Worm (Caenorhabditis elegans): ENCODE measurements around the gene C14C10.5.

The C14C10.5 gene

DNA sequence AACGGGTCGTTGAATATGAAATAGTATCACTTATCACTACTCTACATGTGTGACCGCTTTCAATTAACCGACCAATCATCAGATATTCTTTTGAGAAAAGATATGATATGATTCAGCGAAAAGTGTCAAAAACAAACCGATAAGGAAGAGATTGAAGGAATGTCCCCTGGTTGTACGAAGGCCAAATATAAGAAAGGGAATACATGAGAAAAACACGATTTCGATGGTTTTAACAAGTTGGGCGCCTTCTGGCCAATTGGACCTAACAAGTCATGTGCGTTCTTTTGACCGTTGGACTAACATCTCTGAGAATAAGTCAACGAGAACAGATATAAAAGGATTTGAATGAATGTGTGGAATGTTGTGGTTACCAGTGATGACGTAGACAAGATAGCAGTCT is 44.1 kb upstream of the C14C10.5 start:
- TF ChIP-seq mdl-1 (tag; optimal IDR thresholded peaks at IDR 0.05) (no peak), nhr-23 (tag; optimal IDR thresholded peaks at IDR 0.05) (peak; percentile 74), snpc-4 (tag; optimal IDR thresholded peaks at IDR 0.05) (no peak), nhr-43 (tag; optimal IDR thresholded peaks at IDR 0.05; ENCODE audit: poor library complexity, severe bottlenecking) (peak; percentile 42), ztf-4 (tag; optimal IDR thresholded peaks at IDR 0.05) (no peak), tbx-2 (tag; optimal IDR thresholded peaks at IDR 0.05) (no peak), nhr-25 (tag; optimal IDR thresholded peaks at IDR 0.05) (peak; percentile 57)

DNA sequence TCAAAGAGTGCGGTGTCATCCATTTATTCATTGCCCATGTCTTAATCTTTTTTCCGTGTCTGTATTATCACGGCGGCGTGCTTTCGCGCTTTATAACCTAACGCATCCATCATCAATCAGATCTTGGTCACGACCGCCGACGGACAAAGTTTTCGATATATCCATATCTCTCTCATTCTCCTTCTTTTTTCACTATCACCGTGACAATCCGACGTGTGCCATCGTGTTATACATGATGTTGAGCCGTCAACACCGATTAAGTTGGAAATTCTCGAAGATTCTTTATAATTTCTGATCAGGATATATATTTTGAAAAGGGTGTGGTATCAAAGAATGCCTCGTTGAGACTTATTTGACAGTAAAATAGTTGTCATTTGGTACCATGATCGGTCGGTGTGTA is 43.1 kb upstream of the C14C10.5 start:
- TF ChIP-seq snpc-4 (tag; optimal IDR thresholded peaks at IDR 0.05) (no peak), nhr-23 (tag; optimal IDR thresholded peaks at IDR 0.05) (peak; percentile 18), nhr-25 (tag; optimal IDR thresholded peaks at IDR 0.05) (peak; percentile 30), nhr-12 (tag; optimal IDR thresholded peaks at IDR 0.05) (no peak), ama-1 (optimal IDR thresholded peaks at IDR 0.05) (peak; percentile 67), nhr-43 (tag; optimal IDR thresholded peaks at IDR 0.05; ENCODE audit: poor library complexity, severe bottlenecking) (peak; percentile 25), elt-3 (tag; optimal IDR thresholded peaks at IDR 0.05) (peak in 1 of 3 experiments; percentile 70)

DNA sequence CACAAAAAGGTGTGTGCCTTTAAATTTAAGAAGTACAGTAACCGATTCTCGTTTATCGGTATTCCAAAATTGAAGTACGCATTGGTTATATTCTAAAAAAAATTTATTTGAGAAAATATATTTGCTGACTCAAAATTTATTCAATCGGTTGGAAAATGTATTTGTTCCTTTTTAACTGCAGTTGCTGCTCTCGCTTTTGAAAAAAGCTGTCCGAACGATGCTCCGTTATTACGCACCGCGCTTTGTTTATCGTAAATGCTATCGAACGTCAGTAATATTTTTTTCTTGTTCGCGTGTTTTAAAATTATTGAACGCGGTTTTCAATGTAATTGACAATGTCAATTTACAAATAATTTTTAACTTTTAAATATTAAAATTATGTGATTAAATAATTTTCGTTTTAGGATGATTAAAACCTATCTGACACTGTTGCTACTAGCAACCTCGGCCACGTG is 39.6 kb upstream of the C14C10.5 start, which contains the start of gene sel-1:
Gene sel-1, plus strand, starts transcription at position 405 of the 455 bp plus-strand sequence.
- no peak for TF ChIP-seq unc-39 (tag; optimal IDR thresholded peaks at IDR 0.05)
- TF ChIP-seq snpc-4 (tag; optimal IDR thresholded peaks at IDR 0.05) = no peak
- no peak for TF ChIP-seq nhr-28 (tag; optimal IDR thresholded peaks at IDR 0.05)
- peak; percentile 4 for TF ChIP-seq lin-15B (tag; optimal IDR thresholded peaks at IDR 0.05)
- peak; percentile 1 for TF ChIP-seq hmg-11 (tag; optimal IDR thresholded peaks at IDR 0.05)
- no peak for TF ChIP-seq lsy-12 (tag; optimal IDR thresholded peaks at IDR 0.05)
- TF ChIP-seq R02D3.7 (tag; optimal IDR thresholded peaks at IDR 0.05) = peak; percentile 59
- TF ChIP-seq pha-4 (tag; optimal IDR thresholded peaks at IDR 0.05) = no peak

DNA sequence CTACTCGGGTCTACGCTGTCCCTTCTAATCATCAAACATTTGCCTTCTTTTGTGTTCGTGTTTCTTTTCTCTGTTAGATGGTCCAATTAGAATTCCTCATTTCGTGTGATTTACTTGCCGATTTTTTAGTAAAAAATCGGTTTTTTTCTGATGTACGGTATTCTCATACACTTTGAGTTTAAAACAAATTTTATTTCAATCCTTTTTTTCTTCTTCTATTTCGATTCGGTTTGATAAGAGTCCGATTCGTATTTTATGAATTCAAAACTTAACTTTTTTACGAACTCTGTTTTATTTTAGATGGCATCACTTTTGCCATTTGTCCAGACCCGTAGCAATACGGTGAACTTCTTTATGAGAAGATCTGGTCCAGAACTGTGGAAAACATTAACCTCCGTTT is 36.8 kb upstream of the C14C10.5 start, which contains the start of gene mrps-5:
Gene mrps-5, plus strand, starts transcription at position 301 of the 400 bp plus-strand sequence.
- TF ChIP-seq nhr-67 (tag; optimal IDR thresholded peaks at IDR 0.05) (no peak), elt-1 (tag; optimal IDR thresholded peaks at IDR 0.05) (no peak), lsy-12 (tag; optimal IDR thresholded peaks at IDR 0.05) (no peak), nhr-12 (tag; optimal IDR thresholded peaks at IDR 0.05) (no peak), nhr-28 (tag; optimal IDR thresholded peaks at IDR 0.05) (no peak), nhr-11 (tag; optimal IDR thresholded peaks at IDR 0.05) (no peak), eor-1 (tag; optimal IDR thresholded peaks at IDR 0.05) (no peak), nhr-43 (tag; optimal IDR thresholded peaks at IDR 0.05; ENCODE audit: poor library complexity, severe bottlenecking) (no peak), jun-1 (tag; optimal IDR thresholded peaks at IDR 0.05) (no peak), ama-1 (optimal IDR thresholded peaks at IDR 0.05) (no peak), nhr-23 (tag; optimal IDR thresholded peaks at IDR 0.05) (no peak), ceh-82 (tag; optimal IDR thresholded peaks at IDR 0.05) (no peak), nfya-1 (tag; optimal IDR thresholded peaks at IDR 0.05; ENCODE audit: insufficient read depth) (no peak), mml-1 (tag; optimal IDR thresholded peaks at IDR 0.05) (no peak), ceh-28 (tag; optimal IDR thresholded peaks at IDR 0.05) (no peak), daf-12 (tag; optimal IDR thresholded peaks at IDR 0.05) (no peak), hmg-11 (tag; optimal IDR thresholded peaks at IDR 0.05) (no peak), unc-39 (tag; optimal IDR thresholded peaks at IDR 0.05) (no peak), zag-1 (tag; optimal IDR thresholded peaks at IDR 0.05) (no peak), nhr-77 (tag; optimal IDR thresholded peaks at IDR 0.05) (no peak)

DNA sequence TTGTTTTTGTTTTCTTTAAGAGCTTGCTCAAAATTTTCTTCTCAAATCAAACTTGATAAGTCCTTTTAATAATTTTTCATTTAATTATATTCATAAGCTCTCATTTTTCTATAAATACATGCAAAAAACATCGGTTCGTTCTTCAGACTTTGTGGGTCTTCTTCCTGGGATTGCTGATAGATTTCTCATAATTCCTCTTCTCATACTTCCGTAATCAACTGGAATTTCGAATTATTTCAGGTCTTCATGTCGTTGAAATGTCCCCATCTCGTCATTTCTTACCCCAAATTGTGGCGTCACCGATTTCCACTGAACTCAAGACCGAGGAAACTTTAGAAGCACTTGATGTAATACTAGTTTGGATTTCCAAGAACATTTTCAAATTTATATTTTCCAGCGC is 35.1 kb upstream of the C14C10.5 start:
- TF ChIP-seq nhr-11 (tag; optimal IDR thresholded peaks at IDR 0.05) = no peak
- TF ChIP-seq fos-1 (tag; optimal IDR thresholded peaks at IDR 0.05) = no peak
- TF ChIP-seq snpc-4 (tag; optimal IDR thresholded peaks at IDR 0.05) = no peak
- TF ChIP-seq ztf-4 (tag; optimal IDR thresholded peaks at IDR 0.05) = no peak
- TF ChIP-seq jun-1 (tag; optimal IDR thresholded peaks at IDR 0.05) = no peak
- no peak for TF ChIP-seq ZK546.5 (tag; optimal IDR thresholded peaks at IDR 0.05)
- no peak for TF ChIP-seq mml-1 (tag; optimal IDR thresholded peaks at IDR 0.05)
- no peak for TF ChIP-seq sea-2 (GFP tag; optimal IDR thresholded peaks at IDR 0.05)
- TF ChIP-seq zag-1 (tag; optimal IDR thresholded peaks at IDR 0.05) = no peak

DNA sequence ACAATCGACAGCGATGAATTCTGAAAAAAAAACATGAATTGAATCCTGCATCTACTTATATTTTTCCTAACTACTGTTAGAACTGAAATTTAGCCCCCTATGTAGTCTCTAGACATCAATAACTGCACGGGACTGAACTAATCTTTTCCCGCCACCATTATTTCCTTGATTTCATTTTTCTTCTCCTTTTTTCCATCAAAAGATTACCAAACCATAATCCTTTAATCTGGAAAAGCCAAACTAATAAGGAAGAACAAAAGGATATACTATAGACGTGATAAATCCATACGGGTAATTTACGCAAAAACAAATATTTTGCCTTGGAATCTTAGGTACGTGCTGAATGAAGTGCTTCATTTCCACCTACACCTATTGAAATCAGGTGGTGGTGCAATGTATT is 32.7 kb upstream of the C14C10.5 start:
- no peak for TF ChIP-seq aly-2 (tag; optimal IDR thresholded peaks at IDR 0.05)
- TF ChIP-seq ztf-4 (tag; optimal IDR thresholded peaks at IDR 0.05) = no peak
- no peak for TF ChIP-seq skn-1 (tag; optimal IDR thresholded peaks at IDR 0.05)
- TF ChIP-seq snpc-4 (tag; optimal IDR thresholded peaks at IDR 0.05) = no peak
- no peak for TF ChIP-seq mml-1 (tag; optimal IDR thresholded peaks at IDR 0.05)
- no peak for TF ChIP-seq zag-1 (tag; optimal IDR thresholded peaks at IDR 0.05)
- no peak for TF ChIP-seq unc-39 (tag; optimal IDR thresholded peaks at IDR 0.05)
- TF ChIP-seq ceh-28 (tag; optimal IDR thresholded peaks at IDR 0.05) = no peak
- no peak for TF ChIP-seq ceh-82 (tag; optimal IDR thresholded peaks at IDR 0.05)
- TF ChIP-seq lsy-12 (tag; optimal IDR thresholded peaks at IDR 0.05) = no peak
- no peak for TF ChIP-seq elt-1 (tag; optimal IDR thresholded peaks at IDR 0.05)
- no peak for TF ChIP-seq ceh-16 (tag; optimal IDR thresholded peaks at IDR 0.05)
- no peak for TF ChIP-seq tbx-2 (tag; optimal IDR thresholded peaks at IDR 0.05)
- TF ChIP-seq jun-1 (tag; optimal IDR thresholded peaks at IDR 0.05) = no peak
- TF ChIP-seq ceh-9 (tag; optimal IDR thresholded peaks at IDR 0.05) = no peak
- TF ChIP-seq sea-2 (GFP tag; optimal IDR thresholded peaks at IDR 0.05) = no peak
- TF ChIP-seq R02D3.7 (tag; optimal IDR thresholded peaks at IDR 0.05) = no peak
- TF ChIP-seq nhr-76 (tag; optimal IDR thresholded peaks at IDR 0.05) = no peak
- no peak for TF ChIP-seq pha-4 (tag; optimal IDR thresholded peaks at IDR 0.05)
- no peak for TF ChIP-seq pqm-1 (tag; optimal IDR thresholded peaks at IDR 0.05)

Data from whole organism, L3 larva.